Worm (Caenorhabditis elegans): ENCODE measurements around the gene R02D5.1.

ce11 chrV:14476680-14477079 lies 31.4 kb upstream of the R02D5.1 start, which contains the start of gene clec-54:
- TF ChIP-seq ama-1 (optimal IDR thresholded peaks at IDR 0.05) (no peak), Y116A8C.19 (tag; optimal IDR thresholded peaks at IDR 0.05; ENCODE audit: borderline replicate concordance) (no peak), skn-1 (tag; optimal IDR thresholded peaks at IDR 0.05) (no peak), snu-23 (GFP tag; optimal IDR thresholded peaks at IDR 0.05) (no peak), C04F5.9 (tag; optimal IDR thresholded peaks at IDR 0.05) (no peak), elt-3 (tag; optimal IDR thresholded peaks at IDR 0.05) (no peak), fos-1 (tag; optimal IDR thresholded peaks at IDR 0.05) (no peak), nhr-11 (tag; optimal IDR thresholded peaks at IDR 0.05) (no peak), aly-2 (tag; optimal IDR thresholded peaks at IDR 0.05) (no peak), pqm-1 (tag; optimal IDR thresholded peaks at IDR 0.05) (no peak), pag-3 (tag; optimal IDR thresholded peaks at IDR 0.05; ENCODE audit: borderline replicate concordance, insufficient read depth) (no peak), rnt-1 (tag; optimal IDR thresholded peaks at IDR 0.05) (no peak)
